Worm (Caenorhabditis elegans): ENCODE measurements around the gene Y46H3D.1.

DNA sequence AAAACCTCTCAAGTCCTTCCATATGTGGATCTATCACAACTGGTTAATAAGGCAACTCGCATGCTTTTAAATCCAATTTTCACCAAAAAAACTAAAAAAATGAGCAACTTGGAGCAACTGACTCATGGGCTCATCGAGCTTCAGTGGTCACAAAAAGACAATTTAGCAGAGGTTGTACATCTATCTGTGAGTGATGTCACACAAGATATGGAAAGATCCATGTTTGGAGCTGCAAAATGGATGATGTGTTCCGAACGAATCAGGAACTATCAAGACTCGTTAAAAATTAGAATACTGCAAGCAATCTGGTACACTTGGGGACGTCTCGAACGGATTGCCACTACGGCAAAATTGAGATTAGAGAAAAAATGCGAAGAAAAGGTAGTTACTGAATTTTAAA lies 30.7 kb upstream of the Y46H3D.1 start:
- TF ChIP-seq ref-1 (GFP tag; conservative IDR thresholded peaks at IDR 0.05) = no peak
- no peak for TF ChIP-seq med-1 (GFP tag; optimal IDR thresholded peaks at IDR 0.05; ENCODE audit: insufficient read depth)
- TF ChIP-seq cog-1 (tag; optimal IDR thresholded peaks at IDR 0.05) = no peak
- TF ChIP-seq ztf-23 (GFP tag; IDR thresholded peaks at IDR 0.05) = no peak
- no peak for TF ChIP-seq klf-2 (GFP tag; conservative IDR thresholded peaks at IDR 0.05)
- TF ChIP-seq flt-1 (GFP tag; IDR thresholded peaks at IDR 0.05) = no peak
